Worm (Caenorhabditis elegans): ENCODE measurements around the gene F58F12.3.
A peak's percentile ranks its signal among the peaks of the same experiment; 100 is the strongest.

The F58F12.3 gene

DNA sequence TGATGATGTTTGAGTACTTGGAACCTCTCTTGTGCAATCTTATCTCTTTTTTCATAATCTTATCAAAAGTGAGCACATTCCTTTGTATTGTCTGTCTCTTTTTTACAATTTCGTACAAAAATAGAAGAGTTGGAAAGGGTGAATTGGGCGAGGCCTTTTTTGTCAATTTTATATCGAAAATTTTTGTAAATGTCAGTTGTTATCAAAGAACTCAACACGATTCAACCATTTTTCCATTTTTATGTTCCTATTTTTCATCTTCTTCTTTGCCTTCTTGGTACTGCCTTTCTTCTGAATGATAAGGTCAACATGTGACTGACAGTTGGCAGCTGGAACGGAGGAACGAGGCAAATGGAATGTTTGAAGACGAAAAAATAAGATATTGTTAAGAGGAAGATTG lies 22.7 kb upstream of the F58F12.3 start (continued):
- no peak for TF ChIP-seq lir-3 (tag; optimal IDR thresholded peaks at IDR 0.05)
- peak; percentile 48 for TF ChIP-seq nhr-48 (tag; optimal IDR thresholded peaks at IDR 0.05)
- TF ChIP-seq zip-2 (tag; optimal IDR thresholded peaks at IDR 0.05), result peak; percentile 22
- TF ChIP-seq pqm-1 (tag; optimal IDR thresholded peaks at IDR 0.05), result peak; percentile 93
- peak; percentile 86 for TF ChIP-seq hlh-11 (tag; optimal IDR thresholded peaks at IDR 0.05)
- TF ChIP-seq daf-16 (GFP tag; optimal IDR thresholded peaks at IDR 0.05), result peak in 1 of 2 experiments; percentile 32
- peak; percentile 78 for TF ChIP-seq daf-16 (tag; optimal IDR thresholded peaks at IDR 0.05)
- no peak for TF ChIP-seq F44E2.7 (GFP tag; IDR thresholded peaks at IDR 0.05)
- TF ChIP-seq mep-1 (tag; optimal IDR thresholded peaks at IDR 0.05), result peak; percentile 17

DNA sequence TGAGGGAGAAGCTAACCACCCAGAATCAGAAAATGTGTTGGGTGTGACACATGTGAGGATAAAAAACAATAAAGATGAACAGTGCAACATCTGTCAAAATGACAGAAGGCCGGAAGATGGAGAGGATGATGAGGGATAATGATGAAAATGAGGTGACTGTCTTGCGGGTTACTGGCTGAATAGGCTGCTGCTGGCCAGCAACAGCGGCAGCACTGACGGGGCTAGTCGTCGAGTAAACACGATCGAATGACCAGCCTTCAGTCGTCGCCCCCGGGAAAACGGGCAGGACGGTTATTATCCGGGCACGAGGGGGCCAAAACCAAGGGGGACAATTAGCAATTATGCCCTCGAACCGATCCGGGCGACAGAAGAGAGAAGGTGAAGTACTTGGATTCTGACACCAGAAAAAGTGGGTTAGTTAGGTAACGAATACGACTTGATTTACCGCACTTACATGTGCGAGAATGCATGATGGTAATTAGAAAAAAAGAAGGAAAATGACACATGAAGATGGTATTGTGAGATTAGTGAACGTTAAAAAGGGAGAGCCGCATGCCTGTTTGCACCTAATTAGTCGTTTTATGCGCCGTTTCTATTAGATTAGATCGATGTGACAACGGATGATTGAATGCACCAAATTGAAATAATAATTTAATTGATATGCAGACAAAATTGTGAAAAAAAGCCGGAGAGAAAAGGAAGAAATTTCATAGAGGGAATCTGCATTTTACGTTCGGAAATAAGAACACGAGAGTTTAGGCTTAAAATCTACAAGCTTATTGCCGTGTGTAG lies 20.8 kb upstream of the F58F12.3 start:
- TF ChIP-seq zfp-2 (tag; optimal IDR thresholded peaks at IDR 0.05) (no peak), mxl-3 (GFP tag; optimal IDR thresholded peaks at IDR 0.05) (peak; percentile 36), unc-62 (GFP tag; optimal IDR thresholded peaks at IDR 0.05 in 1 of 2) (peak in 1 of 2 experiments; percentile 83), unc-62 (tag; optimal IDR thresholded peaks at IDR 0.05) (no peak), mdt-29 (GFP tag; IDR thresholded peaks at IDR 0.05) (no peak), fos-1 (tag; optimal IDR thresholded peaks at IDR 0.05) (no peak), nhr-76 (tag; optimal IDR thresholded peaks at IDR 0.05) (no peak), lin-15B (tag; optimal IDR thresholded peaks at IDR 0.05) (no peak), aha-1 (tag) (peak; percentile 94), spr-1 (tag; optimal IDR thresholded peaks at IDR 0.05) (no peak), lin-29 (GFP tag; IDR thresholded peaks at IDR 0.05) (no peak), nhr-237 (tag; optimal IDR thresholded peaks at IDR 0.05) (no peak), zag-1 (tag; optimal IDR thresholded peaks at IDR 0.05) (no peak), aly-2 (tag; optimal IDR thresholded peaks at IDR 0.05) (no peak)

DNA sequence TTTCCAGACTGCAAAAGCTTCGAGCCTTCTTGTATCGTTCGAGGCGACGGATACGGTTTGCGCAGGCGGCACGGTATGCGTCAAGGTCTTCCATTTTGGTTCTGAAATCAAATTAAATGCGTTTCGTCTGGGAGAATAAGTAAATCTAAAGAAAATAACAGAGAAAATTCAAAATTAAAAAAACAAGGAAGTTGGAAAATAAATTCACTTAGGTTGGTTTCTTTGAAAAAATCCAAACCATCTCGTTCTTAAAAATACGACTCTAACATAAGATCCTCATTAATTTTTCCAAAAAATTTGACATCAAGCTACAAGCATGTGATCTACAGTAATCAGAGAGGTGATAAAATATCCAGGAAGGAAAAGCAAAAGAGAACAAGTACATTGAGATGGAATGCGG lies 19.1 kb upstream of the F58F12.3 start, which contains the start of gene T25D10.4:
T25D10.4 (minus strand) TSS at position 101 of the 400 bp plus-strand sequence.
- TF ChIP-seq hif-1 (tag; optimal IDR thresholded peaks at IDR 0.05) (no peak), rbr-2 (tag; optimal IDR thresholded peaks at IDR 0.05) (no peak), ctbp-1 (GFP tag; IDR thresholded peaks at IDR 0.05) (no peak), D1046.2 (GFP tag; IDR thresholded peaks at IDR 0.05) (no peak), unc-62 (GFP tag; optimal IDR thresholded peaks at IDR 0.05 in 1 of 2) (peak in 1 of 2 experiments; percentile 31), unc-62 (tag; optimal IDR thresholded peaks at IDR 0.05) (no peak), F44E2.7 (GFP tag; IDR thresholded peaks at IDR 0.05) (no peak), sdz-12 (GFP tag; optimal IDR thresholded peaks at IDR 0.05) (no peak), ceh-82 (tag; optimal IDR thresholded peaks at IDR 0.05) (no peak), nhr-77 (tag; optimal IDR thresholded peaks at IDR 0.05) (no peak)

DNA sequence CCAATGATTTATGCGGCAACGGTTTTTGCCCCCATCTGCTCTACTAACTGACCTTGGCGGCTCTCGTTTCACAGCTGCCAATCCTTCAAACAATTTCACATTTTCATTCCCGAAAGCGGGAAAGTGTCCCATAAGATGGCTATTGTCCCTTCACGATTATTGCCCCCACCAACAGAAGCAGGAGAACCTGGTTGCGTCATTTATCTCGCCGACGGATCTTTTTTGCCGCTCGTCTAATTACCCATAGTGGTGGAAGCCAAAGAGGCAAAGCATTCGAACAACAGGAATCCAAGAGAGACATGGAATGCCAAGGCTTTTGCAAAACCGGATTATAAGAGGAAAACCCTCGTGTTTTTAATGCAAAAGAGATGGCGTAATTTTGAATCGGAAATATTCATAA lies 18.0 kb upstream of the F58F12.3 start:
- TF ChIP-seq R02D3.7 (tag; optimal IDR thresholded peaks at IDR 0.05), result no peak
- no peak for TF ChIP-seq T20F7.1 (GFP tag; optimal IDR thresholded peaks at IDR 0.05)
- TF ChIP-seq nhr-25 (tag; optimal IDR thresholded peaks at IDR 0.05; ENCODE audit: borderline replicate concordance, insufficient read depth), result no peak
- TF ChIP-seq dmd-6 (GFP tag; IDR thresholded peaks at IDR 0.05), result no peak
- no peak for TF ChIP-seq sdz-12 (GFP tag; optimal IDR thresholded peaks at IDR 0.05)
- TF ChIP-seq D1046.2 (GFP tag; IDR thresholded peaks at IDR 0.05), result no peak
- TF ChIP-seq set-16 (GFP tag; IDR thresholded peaks at IDR 0.05), result no peak
- TF ChIP-seq lsy-2 (tag; optimal IDR thresholded peaks at IDR 0.05), result no peak
- TF ChIP-seq daf-16 (GFP tag; optimal IDR thresholded peaks at IDR 0.05), result no peak
- TF ChIP-seq daf-16 (tag; optimal IDR thresholded peaks at IDR 0.05), result no peak
